Worm (Caenorhabditis elegans): Measurements from ENCODE around the gene thn-6.
"Not testable (repeated sequence)": the region's sequence is repeated elsewhere in the genome, so short reads cannot be mapped to it uniquely, and the experiment has no call there.

Gene thn-6

ce11 chrIV:5258385-5258784 lies 29.7 kb downstream of the thn-6 start, which contains the start of gene ttbk-2.1:
Gene ttbk-2.1 (plus strand): TSS chrIV:5258685.
- not testable (repeated sequence) for TF ChIP-seq nhr-76, ztf-11, unc-39 (tag; optimal IDR thresholded peaks at IDR 0.05)

DNA sequence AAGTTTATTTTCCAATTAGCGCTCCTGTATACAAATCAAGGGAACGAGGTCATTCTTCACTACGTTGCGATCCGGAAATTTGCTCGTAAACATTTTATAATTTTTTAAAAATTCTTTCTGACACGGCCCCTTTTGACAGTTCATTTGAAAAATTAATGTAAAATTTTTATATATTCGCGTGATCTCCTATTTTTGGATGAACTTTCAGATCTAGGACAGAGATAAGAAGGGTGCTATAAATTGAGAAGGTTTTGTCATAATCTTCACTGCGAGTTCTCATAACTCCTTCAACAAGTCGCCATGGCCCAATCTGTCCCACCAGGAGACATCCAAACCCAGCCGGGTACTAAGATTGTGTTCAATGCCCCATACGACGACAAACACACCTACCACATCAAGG lies 31.6 kb downstream of the thn-6 start, which contains the start of gene msp-19:
msp-19 (plus strand) TSS at position 301 of the 400 bp plus-strand sequence.
- not testable (repeated sequence) for TF ChIP-seq ham-2 (GFP tag; optimal IDR thresholded peaks at IDR 0.05); elt-1 (tag; optimal IDR thresholded peaks at IDR 0.05; ENCODE audit: borderline replicate concordance, insufficient read depth); unc-120 (tag; optimal IDR thresholded peaks at IDR 0.05; ENCODE audit: poor library complexity, severe bottlenecking)

ce11 chrIV:5266474-5266873 lies 37.8 kb downstream of the thn-6 start, which contains the start of gene F36H12.5:
Gene F36H12.5 (plus strand): TSS chrIV:5266774.
- no peak for TF ChIP-seq ceh-83 (GFP tag; optimal IDR thresholded peaks at IDR 0.05)
- no peak for TF ChIP-seq ceh-39 (tag; optimal IDR thresholded peaks at IDR 0.05)
- no peak for TF ChIP-seq zip-8 (tag; optimal IDR thresholded peaks at IDR 0.05)
- TF ChIP-seq nhr-28 (tag; optimal IDR thresholded peaks at IDR 0.05): no peak

ce11 chrIV:5268803-5269202 lies 40.1 kb downstream of the thn-6 start, which contains the start of gene F36H12.4:
Gene F36H12.4 (plus strand): TSS chrIV:5269103.
- TF ChIP-seq lin-32 (GFP tag; optimal IDR thresholded peaks at IDR 0.05) (no peak), M03D4.4 (tag; optimal IDR thresholded peaks at IDR 0.05) (no peak), nhr-76 (tag; optimal IDR thresholded peaks at IDR 0.05) (no peak), bed-3 (GFP tag; optimal IDR thresholded peaks at IDR 0.05) (no peak), nhr-2 (tag; optimal IDR thresholded peaks at IDR 0.05) (no peak), nhr-12 (tag; optimal IDR thresholded peaks at IDR 0.05) (no peak), flh-1 (GFP tag; optimal IDR thresholded peaks at IDR 0.05) (no peak)

DNA sequence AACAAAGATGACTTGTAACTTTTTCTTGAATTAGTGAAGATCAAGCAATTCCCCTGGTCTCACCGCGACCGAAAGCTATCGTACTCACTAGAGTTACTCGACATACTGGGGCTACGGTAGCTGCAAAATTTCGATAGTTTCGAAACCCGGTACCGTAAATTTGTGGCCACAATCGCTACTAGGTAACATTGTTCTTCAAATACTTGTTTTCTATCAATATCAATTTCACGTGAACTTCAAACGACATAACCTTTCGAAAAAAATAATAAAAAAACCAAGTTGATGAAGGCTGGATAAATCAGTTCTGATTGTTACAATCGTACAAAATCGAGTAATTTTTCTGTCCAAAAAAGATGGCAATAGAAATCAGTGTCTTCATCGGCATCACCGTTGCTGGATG lies 43.8 kb downstream of the thn-6 start, which contains the start of gene F36H12.3:
F36H12.3 (plus strand) TSS at position 301 of the 400 bp plus-strand sequence.
- TF ChIP-seq elt-1 (tag; optimal IDR thresholded peaks at IDR 0.05; ENCODE audit: borderline replicate concordance, insufficient read depth): no peak
- no peak for TF ChIP-seq sptf-1 (tag; optimal IDR thresholded peaks at IDR 0.05)
- no peak for TF ChIP-seq unc-120 (tag; optimal IDR thresholded peaks at IDR 0.05; ENCODE audit: poor library complexity, severe bottlenecking)
- no peak for TF ChIP-seq ceh-43 (GFP tag; optimal IDR thresholded peaks at IDR 0.05)
- no peak for TF ChIP-seq bed-3 (GFP tag; optimal IDR thresholded peaks at IDR 0.05)
- TF ChIP-seq flh-1 (GFP tag; optimal IDR thresholded peaks at IDR 0.05): no peak
- no peak for TF ChIP-seq ceh-83 (GFP tag; optimal IDR thresholded peaks at IDR 0.05)
- no peak for TF ChIP-seq tbx-8 (GFP tag; optimal IDR thresholded peaks at IDR 0.05)
- TF ChIP-seq hlh-1 (tag; optimal IDR thresholded peaks at IDR 0.05): no peak
- TF ChIP-seq ham-2 (GFP tag; optimal IDR thresholded peaks at IDR 0.05): no peak
- TF ChIP-seq elt-3 (tag; optimal IDR thresholded peaks at IDR 0.05): no peak

- TF ChIP-seq snpc-4 (tag; optimal IDR thresholded peaks at IDR 0.05) (no peak), nhr-28 (tag; optimal IDR thresholded peaks at IDR 0.05) (no peak), mab-5 (tag; optimal IDR thresholded peaks at IDR 0.05) (no peak), drap-1 (GFP tag; optimal IDR thresholded peaks at IDR 0.05) (no peak), elt-3 (tag; optimal IDR thresholded peaks at IDR 0.05) (no peak), ces-1 (GFP tag; optimal IDR thresholded peaks at IDR 0.05) (no peak), unc-39 (tag; optimal IDR thresholded peaks at IDR 0.05) (no peak), mls-2 (tag; optimal IDR thresholded peaks at IDR 0.05) (no peak), ceh-39 (tag; optimal IDR thresholded peaks at IDR 0.05) (no peak), elt-1 (tag; optimal IDR thresholded peaks at IDR 0.05; ENCODE audit: borderline replicate concordance, insufficient read depth) (no peak), ham-2 (GFP tag; optimal IDR thresholded peaks at IDR 0.05) (no peak), pha-4 (tag; optimal IDR thresholded peaks at IDR 0.05) (no peak), tbx-8 (GFP tag; optimal IDR thresholded peaks at IDR 0.05) (no peak), lin-13 (tag; optimal IDR thresholded peaks at IDR 0.05) (no peak), ceh-43 (GFP tag; optimal IDR thresholded peaks at IDR 0.05) (no peak), lin-32 (GFP tag; optimal IDR thresholded peaks at IDR 0.05) (no peak), ceh-83 (GFP tag; optimal IDR thresholded peaks at IDR 0.05) (no peak), lsy-2 (tag; optimal IDR thresholded peaks at IDR 0.05) (no peak), sptf-1 (tag; optimal IDR thresholded peaks at IDR 0.05) (no peak), hlh-1 (tag; optimal IDR thresholded peaks at IDR 0.05) (no peak)
Observed at ce11 chrIV:5273385-5273784, 44.7 kb downstream of the thn-6 start.

Data from whole organism, mixed stage, embryonic.